Worm (Caenorhabditis elegans): ENCODE data around the gene R04A9.7.

R04A9.7 gene

ce11 chrX:394709-395108 lies at the start of gene R04A9.7:
R04A9.7 (minus strand) TSS chrX:394892.
- TF ChIP-seq hmbx-1 (tag; optimal IDR thresholded peaks at IDR 0.05): no peak
- no peak for TF ChIP-seq F13C5.2 (tag; optimal IDR thresholded peaks at IDR 0.05)
- no peak for TF ChIP-seq ceh-36 (tag; optimal IDR thresholded peaks at IDR 0.05)
- no peak for TF ChIP-seq ceh-13 (GFP tag; optimal IDR thresholded peaks at IDR 0.05)
- TF ChIP-seq hmg-4 (GFP tag; optimal IDR thresholded peaks at IDR 0.05): no peak
- TF ChIP-seq ets-7 (tag; optimal IDR thresholded peaks at IDR 0.05): no peak
- no peak for TF ChIP-seq ama-1 (optimal IDR thresholded peaks at IDR 0.05)
- TF ChIP-seq B0310.2 (tag; optimal IDR thresholded peaks at IDR 0.05): no peak
- TF ChIP-seq pes-1 (GFP tag; IDR thresholded peaks at IDR 0.05): no peak
- TF ChIP-seq scrt-1 (GFP tag; IDR thresholded peaks at IDR 0.05): no peak
- no peak for TF ChIP-seq tbx-37 (GFP tag; conservative IDR thresholded peaks at IDR 0.05)
- TF ChIP-seq tra-4 (tag; optimal IDR thresholded peaks at IDR 0.05): no peak
- no peak for TF ChIP-seq hnd-1 (tag; optimal IDR thresholded peaks at IDR 0.05)
- no peak for TF ChIP-seq flt-1 (GFP tag; IDR thresholded peaks at IDR 0.05)
- TF ChIP-seq aly-1 (tag; optimal IDR thresholded peaks at IDR 0.05): no peak
- no peak for TF ChIP-seq tbx-11 (GFP tag; IDR thresholded peaks at IDR 0.05)
- no peak for TF ChIP-seq sea-1 (GFP tag; conservative IDR thresholded peaks at IDR 0.05)

- peak; percentile 21; the same call in 1 of the 2 replicates for TF ChIP-seq pes-1 (GFP tag; IDR thresholded peaks at IDR 0.05)
Observed at ce11 chrX:443433-443832, 48.7 kb upstream of the R04A9.7 start.

- TF ChIP-seq flt-1 (GFP tag; IDR thresholded peaks at IDR 0.05) (no peak), B0310.2 (tag; optimal IDR thresholded peaks at IDR 0.05) (no peak), tbx-37 (GFP tag; conservative IDR thresholded peaks at IDR 0.05) (no peak), ets-7 (tag; optimal IDR thresholded peaks at IDR 0.05) (no peak), F13C5.2 (tag; optimal IDR thresholded peaks at IDR 0.05) (no peak), hmbx-1 (tag; optimal IDR thresholded peaks at IDR 0.05) (no peak), pes-1 (GFP tag; IDR thresholded peaks at IDR 0.05) (no peak), ceh-36 (tag; optimal IDR thresholded peaks at IDR 0.05) (no peak), ama-1 (optimal IDR thresholded peaks at IDR 0.05) (no peak), hmg-4 (GFP tag; optimal IDR thresholded peaks at IDR 0.05) (no peak), sea-1 (GFP tag; conservative IDR thresholded peaks at IDR 0.05) (no peak), scrt-1 (GFP tag; IDR thresholded peaks at IDR 0.05) (no peak)
Observed at ce11 chrX:440420-440819, 45.7 kb upstream of the R04A9.7 start.

DNA sequence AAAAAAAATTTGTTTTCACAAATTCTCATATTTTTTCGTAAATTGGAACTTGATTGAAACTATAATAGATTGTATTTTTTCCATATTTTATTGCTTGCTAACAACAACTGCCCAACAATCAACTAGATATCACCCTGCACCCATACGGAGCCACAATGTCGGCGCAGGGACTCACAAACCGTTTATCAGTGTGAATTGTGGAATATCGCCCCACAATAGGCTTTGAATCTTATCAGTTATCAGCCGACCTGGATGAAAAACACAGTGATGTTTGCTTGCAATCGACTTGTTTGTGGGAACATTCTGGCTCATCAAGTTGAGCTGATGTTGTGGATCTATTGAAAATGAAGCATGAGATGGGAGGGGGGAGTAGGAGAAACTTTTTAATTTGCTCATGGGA lies 44.3 kb upstream of the R04A9.7 start:
- no peak for TF ChIP-seq hmg-4 (GFP tag; optimal IDR thresholded peaks at IDR 0.05)
- no peak for TF ChIP-seq ets-7 (tag; optimal IDR thresholded peaks at IDR 0.05)
- no peak for TF ChIP-seq B0310.2 (tag; optimal IDR thresholded peaks at IDR 0.05)
- TF ChIP-seq tbx-11 (GFP tag; IDR thresholded peaks at IDR 0.05): no peak
- TF ChIP-seq tbx-37 (GFP tag; conservative IDR thresholded peaks at IDR 0.05): no peak
- no peak for TF ChIP-seq aly-1 (tag; optimal IDR thresholded peaks at IDR 0.05)
- no peak for TF ChIP-seq scrt-1 (GFP tag; IDR thresholded peaks at IDR 0.05)
- TF ChIP-seq hmbx-1 (tag; optimal IDR thresholded peaks at IDR 0.05): no peak
- no peak for TF ChIP-seq sea-1 (GFP tag; conservative IDR thresholded peaks at IDR 0.05)
- TF ChIP-seq ceh-36 (tag; optimal IDR thresholded peaks at IDR 0.05): no peak
- TF ChIP-seq hnd-1 (tag; optimal IDR thresholded peaks at IDR 0.05): no peak
- no peak for TF ChIP-seq flt-1 (GFP tag; IDR thresholded peaks at IDR 0.05)
- TF ChIP-seq tra-4 (tag; optimal IDR thresholded peaks at IDR 0.05): no peak
- TF ChIP-seq pes-1 (GFP tag; IDR thresholded peaks at IDR 0.05): no peak
- TF ChIP-seq F13C5.2 (tag; optimal IDR thresholded peaks at IDR 0.05): no peak
- TF ChIP-seq ama-1 (optimal IDR thresholded peaks at IDR 0.05): no peak
- no peak for TF ChIP-seq ceh-13 (GFP tag; optimal IDR thresholded peaks at IDR 0.05)

ce11 chrX:438396-438795 lies 43.7 kb upstream of the R04A9.7 start:
- TF ChIP-seq hmg-4 (GFP tag; optimal IDR thresholded peaks at IDR 0.05) (no peak), ama-1 (optimal IDR thresholded peaks at IDR 0.05) (no peak), tbx-11 (GFP tag; IDR thresholded peaks at IDR 0.05) (no peak), pes-1 (GFP tag; IDR thresholded peaks at IDR 0.05) (no peak), aly-1 (tag; optimal IDR thresholded peaks at IDR 0.05) (no peak), scrt-1 (GFP tag; IDR thresholded peaks at IDR 0.05) (no peak), tra-4 (tag; optimal IDR thresholded peaks at IDR 0.05) (no peak), tbx-37 (GFP tag; conservative IDR thresholded peaks at IDR 0.05) (no peak), flt-1 (GFP tag; IDR thresholded peaks at IDR 0.05) (no peak), hnd-1 (tag; optimal IDR thresholded peaks at IDR 0.05) (no peak), ets-7 (tag; optimal IDR thresholded peaks at IDR 0.05) (no peak), ceh-36 (tag; optimal IDR thresholded peaks at IDR 0.05) (no peak), B0310.2 (tag; optimal IDR thresholded peaks at IDR 0.05) (no peak), F13C5.2 (tag; optimal IDR thresholded peaks at IDR 0.05) (no peak), hmbx-1 (tag; optimal IDR thresholded peaks at IDR 0.05) (no peak), ceh-13 (GFP tag; optimal IDR thresholded peaks at IDR 0.05) (no peak)

ce11 chrX:433747-434146 lies 39.1 kb upstream of the R04A9.7 start, which contains the start of gene dve-1:
dve-1 (minus strand) TSS chrX:433812.
- no peak for TF ChIP-seq tbx-11 (GFP tag; IDR thresholded peaks at IDR 0.05)
- no peak for TF ChIP-seq pes-1 (GFP tag; IDR thresholded peaks at IDR 0.05)
- no peak for TF ChIP-seq tbx-37 (GFP tag; conservative IDR thresholded peaks at IDR 0.05)

- TF ChIP-seq ama-1 (optimal IDR thresholded peaks at IDR 0.05): no peak
- no peak for TF ChIP-seq F13C5.2 (tag; optimal IDR thresholded peaks at IDR 0.05)
- TF ChIP-seq hnd-1 (tag; optimal IDR thresholded peaks at IDR 0.05): no peak
- TF ChIP-seq hmbx-1 (tag; optimal IDR thresholded peaks at IDR 0.05): no peak
- TF ChIP-seq tbx-37 (GFP tag; conservative IDR thresholded peaks at IDR 0.05): no peak
- no peak for TF ChIP-seq tbx-11 (GFP tag; IDR thresholded peaks at IDR 0.05)
Observed at ce11 chrX:433029-433693, 38.5 kb upstream of the R04A9.7 start.

- no peak for TF ChIP-seq ama-1 (optimal IDR thresholded peaks at IDR 0.05)
- peak; percentile 13 for TF ChIP-seq hmg-4 (GFP tag; optimal IDR thresholded peaks at IDR 0.05)
Observed at ce11 chrX:431596-431995, 36.9 kb upstream of the R04A9.7 start.
